Worm (Caenorhabditis elegans): ENCODE data around the gene irg-5.

- TF ChIP-seq efl-1 (GFP tag; optimal IDR thresholded peaks at IDR 0.05) (no peak), tlf-1 (GFP tag; optimal IDR thresholded peaks at IDR 0.05) (no peak), Y95B8A.8 (GFP tag; IDR thresholded peaks at IDR 0.05) (no peak), egl-44 (GFP tag; IDR thresholded peaks at IDR 0.05) (no peak), unc-62 (GFP tag; optimal IDR thresholded peaks at IDR 0.05) (no peak), ztf-22 (GFP tag; optimal IDR thresholded peaks at IDR 0.05) (no peak), bed-1 (GFP tag; IDR thresholded peaks at IDR 0.05) (no peak), hlh-26 (GFP tag; conservative IDR thresholded peaks at IDR 0.05) (no peak), lir-1 (GFP tag; conservative IDR thresholded peaks at IDR 0.05) (no peak), F49E8.2 (tag; optimal IDR thresholded peaks at IDR 0.05; ENCODE audit: insufficient read depth) (no peak), snpc-4 (GFP tag; optimal IDR thresholded peaks at IDR 0.05) (no peak), snpc-4 (tag; optimal IDR thresholded peaks at IDR 0.05) (no peak)
Observed at ce11 chrV:13782190-13782589, 43.9 kb upstream of the irg-5 start, which contains the start of gene decr-1.1.

Data from whole organism, young adult.